Worm (Caenorhabditis elegans) whole organism, L1 larva: Measurements from ENCODE around the gene smc-4.

Experiments
- C16A3.4 ChIP-seq: fragments of 150-350 bp; optimal IDR thresholded peaks from 2 replicates; lab custom pipeline; 2014; ENCODE audit warnings: missing biosample characterization, missing genetic modification characterization
- F16B12.6 ChIP-seq: fragments of 150-350 bp; optimal IDR thresholded peaks from 2 replicates; lab custom pipeline; 2014; ENCODE audit warnings: missing biosample characterization, missing genetic modification characterization
- Y116A8C.19 ChIP-seq: sonication (generic microtip); optimal IDR thresholded peaks from 2 replicates; lab custom pipeline; 2016; ENCODE audit warnings: missing compliant biosample characterization, missing genetic modification characterization, borderline replicate concordance
- aly-2 ChIP-seq: fragments of 150-350 bp; optimal IDR thresholded peaks from 2 replicates; lab custom pipeline; 2014; ENCODE audit warnings: missing biosample characterization, missing genetic modification characterization
- blmp-1 ChIP-seq: fragments of 150-350 bp; optimal IDR thresholded peaks from 2 replicates; lab custom pipeline; 2014; ENCODE audit warnings: missing biosample characterization, missing genetic modification characterization
- ceh-90 ChIP-seq: sonication (generic microtip); optimal IDR thresholded peaks from 2 replicates; lab custom pipeline; 2016; ENCODE audit warnings: missing genetic modification characterization, missing compliant biosample characterization
- dpl-1 ChIP-seq, 3 experiments: fragments of 150-350 bp in 2 of 3; sonication (generic microtip) in 1 of 3; optimal IDR thresholded peaks; 2 replicates each; lab custom pipeline; 2014 to 2017; ENCODE audit warnings: missing biosample characterization in 3 of 3, missing genetic modification characterization in 3 of 3, missing genetic modification reagents in 3 of 3
- dsc-1 ChIP-seq: sonication (generic microtip); optimal IDR thresholded peaks from 2 replicates; lab custom pipeline; 2016; ENCODE audit warnings: mild to moderate bottlenecking, missing genetic modification characterization, missing compliant biosample characterization
- efl-3 ChIP-seq: fragments of 200-800 bp; sonication (Bioruptor generic); optimal IDR thresholded peaks from 2 replicates; lab custom pipeline; 2018; ENCODE audit warnings: mild to moderate bottlenecking, missing genetic modification characterization, missing compliant biosample characterization
- egl-27 ChIP-seq, 2 experiments: fragments of 150-350 bp in 1 of 2; sonication (generic microtip); optimal IDR thresholded peaks; 3 replicates each; lab custom pipeline; 2017 to 2018; ENCODE audit warnings: missing biosample characterization in 2 of 2, missing genetic modification characterization in 2 of 2, missing genetic modification reagents in 2 of 2
- elt-2 ChIP-seq: sonication (generic microtip); optimal IDR thresholded peaks from 2 replicates; lab custom pipeline; 2016; ENCODE audit warnings: missing genetic modification characterization, mild to moderate bottlenecking, inconsistent platforms, missing compliant biosample characterization, missing genetic modification reagents
- ets-5 ChIP-seq: fragments of 200-800 bp; sonication (Bioruptor generic); IDR thresholded peaks from 2 replicates; pipeline ENCODE4 v1.3.6; 2022; ENCODE audit warnings: missing genetic modification characterization, missing compliant biosample characterization
- fkh-4 ChIP-seq: sonication (generic microtip); optimal IDR thresholded peaks from 2 replicates; lab custom pipeline; 2016; ENCODE audit warnings: missing compliant biosample characterization, missing genetic modification characterization, borderline replicate concordance
- fkh-8 ChIP-seq: sonication (generic microtip); optimal IDR thresholded peaks from 2 replicates; lab custom pipeline; 2016; ENCODE audit warnings: mild to moderate bottlenecking, missing genetic modification characterization, missing compliant biosample characterization
- hlh-17 ChIP-seq: fragments of 200-800 bp; sonication (Bioruptor generic); optimal IDR thresholded peaks from 2 replicates; lab custom pipeline; 2018; ENCODE audit warnings: missing genetic modification characterization, mild to moderate bottlenecking, missing compliant biosample characterization, moderate library complexity, borderline replicate concordance
- hlh-4 ChIP-seq: sonication (generic microtip); optimal IDR thresholded peaks from 2 replicates; lab custom pipeline; 2016; ENCODE audit warnings: mild to moderate bottlenecking, missing genetic modification characterization, missing compliant biosample characterization
- isw-1 ChIP-seq: fragments of 200-800 bp; sonication (Bioruptor generic); IDR thresholded peaks from 2 replicates; pipeline ENCODE4 v1.3.6; 2022; ENCODE audit warnings: missing genetic modification characterization, missing compliant biosample characterization
- jun-1 ChIP-seq: fragments of 150-350 bp; optimal IDR thresholded peaks from 2 replicates; lab custom pipeline; 2014; ENCODE audit warnings: missing biosample characterization, missing genetic modification reagents, missing genetic modification characterization
- lin-13 ChIP-seq: fragments of 150-350 bp; optimal IDR thresholded peaks from 2 replicates; lab custom pipeline; 2014; ENCODE audit warnings: missing biosample characterization, missing genetic modification reagents, missing genetic modification characterization
- lin-14 ChIP-seq: fragments of 200-800 bp; sonication (Bioruptor generic); optimal IDR thresholded peaks from 2 replicates; lab custom pipeline; 2018; ENCODE audit warnings: mild to moderate bottlenecking, missing genetic modification characterization, moderate library complexity, missing compliant biosample characterization
- lin-35 ChIP-seq, 2 experiments: fragments of 150-350 bp; optimal IDR thresholded peaks; 2 replicates each; lab custom pipeline; 2014; ENCODE audit warnings: missing biosample characterization in 2 of 2, missing genetic modification characterization in 2 of 2, missing genetic modification reagents in 2 of 2
- lir-3 ChIP-seq: sonication (generic microtip); optimal IDR thresholded peaks from 2 replicates; lab custom pipeline; 2016; ENCODE audit warnings: mild to moderate bottlenecking, missing genetic modification characterization, moderate library complexity, missing compliant biosample characterization; ENCODE audit not compliant: poor library complexity
- mab-9 ChIP-seq: fragments of 200-800 bp; sonication (Bioruptor generic); IDR thresholded peaks from 2 replicates; pipeline ENCODE4 v1.3.6; 2022; ENCODE audit warnings: missing genetic modification reagents, missing genetic modification characterization, missing compliant biosample characterization
- mep-1 ChIP-seq: fragments of 150-350 bp; optimal IDR thresholded peaks from 2 replicates; lab custom pipeline; 2014; ENCODE audit warnings: missing biosample characterization, missing genetic modification characterization
- nhr-11 ChIP-seq: fragments of 150-350 bp; optimal IDR thresholded peaks from 2 replicates; lab custom pipeline; 2014; ENCODE audit warnings: missing biosample characterization, missing genetic modification characterization
- nhr-12 ChIP-seq: sonication (generic microtip); optimal IDR thresholded peaks from 2 replicates; lab custom pipeline; 2017; ENCODE audit warnings: missing biosample characterization, missing genetic modification characterization
- nhr-20 ChIP-seq: sonication (generic microtip); optimal IDR thresholded peaks from 2 replicates; lab custom pipeline; 2016; ENCODE audit warnings: mild to moderate bottlenecking, missing genetic modification characterization, missing compliant biosample characterization
- nhr-237 ChIP-seq: fragments of 150-350 bp; optimal IDR thresholded peaks from 2 replicates; lab custom pipeline; 2014; ENCODE audit warnings: missing biosample characterization, missing genetic modification characterization
- nhr-28 ChIP-seq: fragments of 150-350 bp; optimal IDR thresholded peaks from 2 replicates; lab custom pipeline; 2014; ENCODE audit warnings: missing biosample characterization, missing genetic modification characterization
- nhr-71 ChIP-seq: sonication (generic microtip); optimal IDR thresholded peaks from 2 replicates; lab custom pipeline; 2016; ENCODE audit warnings: mild to moderate bottlenecking, missing genetic modification characterization, moderate library complexity, missing compliant biosample characterization
- pag-3 ChIP-seq: sonication (generic microtip); optimal IDR thresholded peaks from 2 replicates; lab custom pipeline; 2017; ENCODE audit warnings: missing genetic modification characterization, mild to moderate bottlenecking, missing compliant biosample characterization, antibody characterized with exemption, borderline replicate concordance; ENCODE audit not compliant: insufficient read depth
- pqm-1 ChIP-seq: sonication (generic microtip); optimal IDR thresholded peaks from 3 replicates; lab custom pipeline; 2017; ENCODE audit warnings: missing biosample characterization, missing genetic modification characterization
- rnt-1 ChIP-seq: sonication (generic microtip); optimal IDR thresholded peaks from 2 replicates; lab custom pipeline; 2016; ENCODE audit warnings: mild to moderate bottlenecking, missing genetic modification characterization, moderate library complexity, missing compliant biosample characterization
- snpc-4 ChIP-seq: fragments of 150-350 bp; optimal IDR thresholded peaks from 2 replicates; lab custom pipeline; 2014; ENCODE audit warnings: missing biosample characterization, missing genetic modification characterization
- snu-23 ChIP-seq: sonication (generic microtip); optimal IDR thresholded peaks from 2 replicates; lab custom pipeline; 2016; ENCODE audit warnings: missing genetic modification characterization, missing compliant biosample characterization
- swsn-7 ChIP-seq: sonication (generic microtip); optimal IDR thresholded peaks from 2 replicates; lab custom pipeline; 2016; ENCODE audit warnings: missing genetic modification characterization, missing compliant biosample characterization
- unc-30 ChIP-seq: sonication (generic microtip); optimal IDR thresholded peaks from 2 replicates; lab custom pipeline; 2017; ENCODE audit warnings: missing biosample characterization, missing genetic modification characterization
- unc-98 ChIP-seq: fragments of 200-800 bp; sonication (Bioruptor generic); IDR thresholded peaks from 2 replicates; pipeline ENCODE4 v1.3.6; 2022; ENCODE audit warnings: missing genetic modification characterization, missing compliant biosample characterization
- vab-15 ChIP-seq: sonication (generic microtip); optimal IDR thresholded peaks from 2 replicates; lab custom pipeline; 2017; ENCODE audit warnings: missing genotype, mild to moderate bottlenecking, missing genetic modification characterization, missing compliant biosample characterization
- xbp-1 ChIP-seq: sonication (generic microtip); optimal IDR thresholded peaks from 2 replicates; lab custom pipeline; 2016; ENCODE audit warnings: missing genetic modification characterization, missing compliant biosample characterization
- zip-4 ChIP-seq: fragments of 200-800 bp; sonication (Bioruptor generic); optimal IDR thresholded peaks from 2 replicates; lab custom pipeline; 2018; ENCODE audit warnings: mild to moderate bottlenecking, missing genetic modification characterization, moderate library complexity, missing compliant biosample characterization
- ztf-4 ChIP-seq: fragments of 150-350 bp; optimal IDR thresholded peaks from 2 replicates; lab custom pipeline; 2014; ENCODE audit warnings: missing biosample characterization, missing genetic modification characterization

Gene smc-4

DNA sequence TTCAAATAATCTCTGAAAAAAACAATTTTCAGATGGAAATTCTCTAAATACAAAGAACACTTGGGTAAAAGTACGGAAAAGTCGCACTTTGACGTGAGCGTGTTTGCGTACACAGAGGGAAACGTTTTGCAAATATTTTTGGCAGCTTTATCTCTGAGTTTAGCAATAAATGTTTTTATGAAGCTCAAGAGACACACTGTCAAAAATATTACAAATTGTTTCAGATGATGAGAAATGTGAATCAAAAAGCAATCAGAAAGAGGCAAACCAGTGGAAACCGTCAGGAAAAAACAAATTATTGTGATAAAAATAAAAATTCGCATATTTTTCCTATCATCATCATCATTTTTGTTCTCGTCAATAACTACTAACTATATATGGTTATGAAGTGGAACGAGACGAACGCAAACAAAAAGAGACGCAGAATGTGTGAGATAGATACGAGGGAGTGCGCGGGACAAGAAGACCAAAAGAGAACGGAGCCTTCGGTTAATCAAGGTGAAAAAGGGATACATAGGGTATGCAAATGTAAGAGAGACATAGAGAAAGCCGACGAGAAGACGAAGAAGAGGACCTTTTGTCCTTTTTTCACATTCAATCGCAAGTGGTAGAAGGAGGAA lies 25.1 kb downstream of the smc-4 start, which contains the start of gene sel-2 (continued):
- peak; percentile 62 for TF ChIP-seq mep-1 (tag; lab: Kevin White, UChicago)
- TF ChIP-seq lir-3 = no peak
- no peak for TF ChIP-seq zip-4 (GFP tag; lab: Kevin White, UChicago)
- TF ChIP-seq egl-27 (tag; optimal IDR thresholded peaks at IDR 0.05; lab: Kevin White, UChicago) = no peak
- peak; percentile 4 for TF ChIP-seq nhr-71 (tag; lab: Kevin White, UChicago)
- no peak for TF ChIP-seq nhr-28 (tag; lab: Kevin White, UChicago)
- peak; percentile 40 for TF ChIP-seq snu-23 (GFP tag; lab: Kevin White, UChicago)
- no peak for TF ChIP-seq dsc-1 (tag; lab: Kevin White, UChicago)
- peak; percentile 5 for TF ChIP-seq fkh-8 (tag; lab: Kevin White, UChicago)
- no peak for TF ChIP-seq isw-1
- no peak for TF ChIP-seq elt-2 (tag; lab: Kevin White, UChicago)
- no peak for TF ChIP-seq vab-15 (tag; lab: Kevin White, UChicago)
- no peak for TF ChIP-seq jun-1 (tag; lab: Kevin White, UChicago)
- no peak for TF ChIP-seq efl-3 (GFP tag; lab: Kevin White, UChicago)
- TF ChIP-seq aly-2 (tag; lab: Kevin White, UChicago) = no peak
- no peak for TF ChIP-seq snpc-4 (tag; lab: Kevin White, UChicago)
- peak; percentile 15 for TF ChIP-seq swsn-7 (tag; lab: Kevin White, UChicago)
- TF ChIP-seq nhr-11 (tag; lab: Kevin White, UChicago) = no peak
- TF ChIP-seq C16A3.4 = no peak
- TF ChIP-seq F16B12.6 = peak; percentile 67
- no peak for TF ChIP-seq ztf-4 (tag; lab: Kevin White, UChicago)
- no peak for TF ChIP-seq ets-5 (GFP tag; lab: Robert Waterston, UW)
- TF ChIP-seq rnt-1 (tag; lab: Kevin White, UChicago) = no peak
- TF ChIP-seq nhr-20 (tag; lab: Kevin White, UChicago) = no peak
- TF ChIP-seq unc-98 = no peak
- peak; percentile 37 for TF ChIP-seq blmp-1 (tag; lab: Kevin White, UChicago)
- TF ChIP-seq ceh-90 (tag; lab: Kevin White, UChicago) = no peak
- TF ChIP-seq pag-3 (tag; lab: Kevin White, UChicago) = no peak
- no peak for TF ChIP-seq lin-13 (GFP tag; lab: Kevin White, UChicago)
- no peak for TF ChIP-seq dpl-1 (GFP tag; optimal IDR thresholded peaks at IDR 0.05; lab: Kevin White, UChicago)
- TF ChIP-seq hlh-17 (GFP tag; lab: Kevin White, UChicago) = no peak
- no peak for TF ChIP-seq pqm-1 (tag; lab: Kevin White, UChicago)
- TF ChIP-seq xbp-1 = no peak
- no peak for TF ChIP-seq nhr-237 (tag; lab: Kevin White, UChicago)
- TF ChIP-seq mab-9 = no peak
- no peak for TF ChIP-seq fkh-4 (tag; lab: Kevin White, UChicago)
- no peak for TF ChIP-seq lin-35 (GFP tag; optimal IDR thresholded peaks at IDR 0.05; lab: Kevin White, UChicago)
- no peak for TF ChIP-seq hlh-4
- TF ChIP-seq unc-30 (tag; lab: Kevin White, UChicago) = no peak
- TF ChIP-seq nhr-12 (tag; lab: Kevin White, UChicago) = no peak

DNA sequence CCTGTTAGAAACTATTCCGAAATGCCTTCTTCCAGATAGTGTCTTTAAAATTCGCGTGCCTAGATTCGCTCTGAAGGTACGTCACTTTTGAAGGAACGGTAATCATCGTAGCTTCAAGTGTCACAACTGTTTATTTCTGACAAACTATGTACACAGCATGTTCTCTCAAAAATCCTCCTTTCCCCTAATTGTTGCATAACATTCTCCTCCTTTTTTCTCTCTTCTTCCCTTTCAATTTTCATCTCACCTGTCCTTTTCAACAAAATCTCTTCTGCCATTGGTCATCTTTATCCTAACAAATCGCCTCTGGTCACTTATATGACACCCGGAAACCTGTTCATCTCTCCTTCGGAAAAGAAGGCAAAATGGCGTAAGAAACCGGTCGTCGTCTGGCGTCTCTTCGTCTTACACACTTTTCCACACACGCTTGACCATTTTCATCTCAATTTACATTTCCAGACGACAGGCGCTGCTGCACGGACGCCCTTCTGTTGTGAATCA lies 28.8 kb downstream of the smc-4 start, which contains the start of gene lips-3:
Gene lips-3, plus strand, starts transcription at position 458 of the 501 bp plus-strand sequence.
- peak; percentile 91 for TF ChIP-seq blmp-1 (tag; lab: Kevin White, UChicago)
- TF ChIP-seq Y116A8C.19 (tag; lab: Kevin White, UChicago) = no peak
- peak; percentile 11 for TF ChIP-seq lin-14 (GFP tag; lab: Kevin White, UChicago)
- no peak for TF ChIP-seq ets-5 (GFP tag; lab: Robert Waterston, UW)
